Worm (Caenorhabditis elegans): ENCODE measurements around the gene oac-48.

ce11 chrIV:13626469-13626868, 47.1 kb upstream of the oac-48 start, which contains the start of gene sru-21:
- TF ChIP-seq R02D3.7 (tag; optimal IDR thresholded peaks at IDR 0.05) (no peak), blmp-1 (tag; optimal IDR thresholded peaks at IDR 0.05; ENCODE audit: insufficient read depth) (no peak), lin-13 (GFP tag; optimal IDR thresholded peaks at IDR 0.05) (no peak), snpc-4 (tag; optimal IDR thresholded peaks at IDR 0.05) (no peak), unc-62 (GFP tag; optimal IDR thresholded peaks at IDR 0.05) (no peak), nhr-10 (tag; optimal IDR thresholded peaks at IDR 0.05) (no peak), nhr-23 (tag; optimal IDR thresholded peaks at IDR 0.05) (no peak), zag-1 (tag; optimal IDR thresholded peaks at IDR 0.05) (no peak), ZK546.5 (tag; optimal IDR thresholded peaks at IDR 0.05) (no peak), nhr-77 (tag; optimal IDR thresholded peaks at IDR 0.05) (no peak), ceh-16 (tag; optimal IDR thresholded peaks at IDR 0.05) (no peak)
